Fruit fly (Drosophila melanogaster): Measurements from ENCODE around the gene Dh44.

- TF ChIP-seq CG6792 (GFP tag; optimal IDR thresholded peaks at IDR 0.05) (peak; percentile 41), Ets21C (GFP tag; optimal IDR thresholded peaks at IDR 0.05) (no peak), net (GFP tag; optimal IDR thresholded peaks at IDR 0.05) (peak; percentile 72), CG4318 (GFP tag; optimal IDR thresholded peaks at IDR 0.05) (no peak), CG11902 (GFP tag; optimal IDR thresholded peaks at IDR 0.05) (peak; percentile 62), CG6854 (GFP tag; optimal IDR thresholded peaks at IDR 0.05) (no peak), CG8632 (GFP tag; optimal IDR thresholded peaks at IDR 0.05) (peak; percentile 34), Gug (GFP tag; IDR thresholded peaks at IDR 0.05) (peak; percentile 89), Met (GFP tag; optimal IDR thresholded peaks at IDR 0.05) (peak; percentile 37), Sox15 (GFP tag; optimal IDR thresholded peaks at IDR 0.05) (peak; percentile 13), CG9139 (GFP tag; optimal IDR thresholded peaks at IDR 0.05) (peak; percentile 1), fkh (GFP tag; optimal IDR thresholded peaks at IDR 0.05) (peak; percentile 9)
Observed at dm6 chr3R:9618331-9618730, 19.7 kb upstream of the Dh44 start.
